Worm (Caenorhabditis elegans) whole organism, L1 larva: ENCODE data around the gene cnp-2.

Experiments
- mdl-1 ChIP-seq, 2 experiments: fragments of 150-350 bp; optimal IDR thresholded peaks; 2 replicates each; lab custom pipeline; 2014 to 2017; ENCODE audit warnings: missing biosample characterization in 2 of 2, missing genetic modification characterization in 2 of 2, inconsistent platforms in 1 of 2
- unc-130 ChIP-seq: fragments of 150-350 bp; optimal IDR thresholded peaks from 2 replicates; lab custom pipeline; 2017; ENCODE audit warnings: missing biosample characterization, missing genetic modification characterization, inconsistent platforms

- TF ChIP-seq unc-130 (tag; lab: Kevin White, UChicago) (no peak), mdl-1 (tag; optimal IDR thresholded peaks at IDR 0.05; lab: Kevin White, UChicago) (no peak)
Measured at ce11 chrII:12711490-12711889, 49.1 kb upstream of the cnp-2 start.
